Fruit fly (Drosophila melanogaster) whole organism, embryonic: ENCODE data around the gene Sox100B.

ENCODE experiments used
- Aef1 ChIP-seq: fragments of 200-800 bp; sonication (Bioruptor generic); IDR thresholded peaks from 3 replicates; pipeline ENCODE4 v1.3.6; 2022; ENCODE audit warnings: missing biosample characterization, missing genetic modification characterization
- CG1024 ChIP-seq: fragments of 200-800 bp; sonication (Bioruptor generic); IDR thresholded peaks from 2 replicates; pipeline ENCODE4 v1.3.6; 2022; ENCODE audit warnings: missing biosample characterization, missing genetic modification characterization
- CG11247 ChIP-seq: fragments of 200-800 bp; sonication (Bioruptor generic); IDR thresholded peaks from 2 replicates; pipeline ENCODE4 v1.3.6; 2022; ENCODE audit warnings: missing biosample characterization, missing genetic modification characterization
- CG14667 ChIP-seq: fragments of 200-800 bp; sonication (Bioruptor generic); IDR thresholded peaks from 2 replicates; pipeline ENCODE4 v1.3.6; 2022; ENCODE audit warnings: missing biosample characterization, missing genetic modification characterization
- CG14860 ChIP-seq: fragments of 200-800 bp; sonication (Bioruptor generic); IDR thresholded peaks from 3 replicates; pipeline ENCODE4 v1.3.6; 2022; ENCODE audit warnings: missing biosample characterization, missing genetic modification characterization; ENCODE audit not compliant: partially characterized antibody
- CG15011 ChIP-seq: fragments of 200-800 bp; sonication (Bioruptor generic); optimal IDR thresholded peaks from 3 replicates; lab custom pipeline; 2018; ENCODE audit warnings: missing biosample characterization, mild to moderate bottlenecking, missing genetic modification characterization
- CG15269 ChIP-seq: fragments of 200-800 bp; sonication (Bioruptor generic); optimal IDR thresholded peaks from 2 replicates; lab custom pipeline; 2018; ENCODE audit warnings: missing biosample characterization, mild to moderate bottlenecking, missing genetic modification characterization, moderate library complexity
- CG15696 ChIP-seq: fragments of 200-800 bp; sonication (Bioruptor generic); optimal IDR thresholded peaks from 2 replicates; lab custom pipeline; 2019; ENCODE audit warnings: missing biosample characterization, mild to moderate bottlenecking, missing genetic modification characterization, moderate library complexity
- CG17912 ChIP-seq: fragments of 200-800 bp; sonication (Bioruptor generic); optimal IDR thresholded peaks from 2 replicates; lab custom pipeline; 2018; ENCODE audit warnings: missing biosample characterization, mild to moderate bottlenecking, missing genetic modification characterization
- CG18599 ChIP-seq: fragments of 200-800 bp; sonication (Bioruptor generic); optimal IDR thresholded peaks from 3 replicates; lab custom pipeline; 2017; ENCODE audit warnings: missing biosample characterization, missing genetic modification characterization, mild to moderate bottlenecking, moderate library complexity, missing genetic modification reagents
- CG2678 ChIP-seq: fragments of 200-800 bp; sonication (Bioruptor generic); optimal IDR thresholded peaks from 3 replicates; lab custom pipeline; 2019; ENCODE audit warnings: missing biosample characterization, mild to moderate bottlenecking, missing genetic modification characterization, moderate library complexity
- CG30403 ChIP-seq: fragments of 200-800 bp; sonication (Bioruptor generic); optimal IDR thresholded peaks from 3 replicates; lab custom pipeline; 2016; ENCODE audit warnings: missing biosample characterization, missing genetic modification characterization
- CG32767 ChIP-seq: fragments of 200-800 bp; sonication (Bioruptor generic); IDR thresholded peaks from 2 replicates; pipeline ENCODE4 v1.3.6; 2022; ENCODE audit warnings: missing biosample characterization, missing genetic modification characterization
- CG42726 ChIP-seq: fragments of 200-800 bp; sonication (Bioruptor generic); IDR thresholded peaks from 2 replicates; pipeline ENCODE4 v1.3.6; 2022; ENCODE audit warnings: missing biosample characterization, missing genetic modification characterization; ENCODE audit not compliant: partially characterized antibody
- CG4328 ChIP-seq: fragments of 200-800 bp; sonication (Bioruptor generic); optimal IDR thresholded peaks from 3 replicates; lab custom pipeline; 2017; ENCODE audit warnings: missing biosample characterization, missing genetic modification reagents, missing genetic modification characterization
- CG6854 ChIP-seq: fragments of 200-800 bp; sonication (Bioruptor generic); optimal IDR thresholded peaks from 3 replicates; lab custom pipeline; 2017; ENCODE audit warnings: missing biosample characterization, mild to moderate bottlenecking, missing genetic modification characterization
- CG7839 ChIP-seq: fragments of 200-800 bp; sonication (Bioruptor generic); optimal IDR thresholded peaks from 3 replicates; lab custom pipeline; 2018; ENCODE audit warnings: missing biosample characterization, mild to moderate bottlenecking, missing genetic modification characterization, moderate library complexity
- Dek ChIP-seq: fragments of 200-800 bp; sonication (Bioruptor generic); optimal IDR thresholded peaks from 3 replicates; lab custom pipeline; 2019; ENCODE audit warnings: missing biosample characterization, mild to moderate bottlenecking, missing genetic modification characterization, moderate library complexity
- GATAe ChIP-seq: fragments of 200-800 bp; sonication (Bioruptor generic); conservative IDR thresholded peaks from 2 replicates; pipeline ENCODE4 v1.3.6; 2022; ENCODE audit warnings: missing biosample characterization, missing genetic modification characterization
- HLH3B ChIP-seq: fragments of 200-800 bp; sonication (Bioruptor generic); IDR thresholded peaks from 2 replicates; pipeline ENCODE4 v1.3.6; 2022; ENCODE audit warnings: missing biosample characterization, missing genetic modification characterization
- Hand ChIP-seq: fragments of 200-800 bp; sonication (Bioruptor generic); optimal IDR thresholded peaks from 2 replicates; lab custom pipeline; 2017; ENCODE audit warnings: mild to moderate bottlenecking, missing biosample characterization, missing genetic modification reagents, missing genetic modification characterization
- Hr51 ChIP-seq, 2 experiments: fragments of 200-800 bp; sonication (Bioruptor generic); optimal IDR thresholded peaks; 2 replicates in 1 of 2; 3 replicates in 1 of 2; lab custom pipeline; 2016 to 2018; ENCODE audit warnings: missing biosample characterization in 2 of 2, missing genetic modification characterization in 2 of 2, mild to moderate bottlenecking in 1 of 2, moderate library complexity in 1 of 2
- Hr78 ChIP-seq, 2 experiments: fragments of 200-800 bp in 1 of 2; fragments of >200 bp in 1 of 2; sonication (Bioruptor generic) in 1 of 2; optimal IDR thresholded peaks; 2 replicates each; lab custom pipeline; 2017 to 2019; ENCODE audit warnings: missing biosample characterization in 2 of 2, missing genetic modification characterization in 2 of 2, mild to moderate bottlenecking in 1 of 2, moderate library complexity in 1 of 2
- Lhr ChIP-seq: fragments of 200-800 bp; sonication (Bioruptor generic); optimal IDR thresholded peaks from 3 replicates; lab custom pipeline; 2017; ENCODE audit warnings: mild to moderate bottlenecking, missing biosample characterization, missing genetic modification reagents, missing genetic modification characterization
- Lim3 ChIP-seq: fragments of 200-800 bp; sonication (Bioruptor generic); IDR thresholded peaks from 2 replicates; pipeline ENCODE4 v1.3.6; 2022; ENCODE audit warnings: missing biosample characterization, missing genetic modification characterization
- MTF-1 ChIP-seq: fragments of 200-800 bp; sonication (Bioruptor generic); optimal IDR thresholded peaks from 2 replicates; lab custom pipeline; 2018; ENCODE audit warnings: missing biosample characterization, mild to moderate bottlenecking, missing genetic modification characterization, borderline replicate concordance
- Med ChIP-seq: fragments of 200-800 bp; sonication (Bioruptor generic); peaks from one replicate; lab custom pipeline; 2016; ENCODE audit warnings: missing biosample characterization, missing genetic modification characterization, mild to moderate bottlenecking, inconsistent platforms, moderate library complexity
- NC2β ChIP-seq: fragments of 200-800 bp; sonication (Bioruptor generic); optimal IDR thresholded peaks from 2 replicates; lab custom pipeline; 2016; ENCODE audit warnings: missing biosample characterization, missing genetic modification characterization
- NfI ChIP-seq: fragments of 200-800 bp; sonication (Bioruptor generic); optimal IDR thresholded peaks from 3 replicates; lab custom pipeline; 2018; ENCODE audit warnings: missing biosample characterization, mild to moderate bottlenecking, missing genetic modification characterization, moderate library complexity
- Ravus ChIP-seq: fragments of 200-800 bp; sonication (Bioruptor generic); IDR thresholded peaks from 2 replicates; pipeline ENCODE4 v1.3.6; 2022; ENCODE audit warnings: missing biosample characterization, missing genetic modification characterization
- cato ChIP-seq: fragments of 200-800 bp; sonication (Bioruptor generic); optimal IDR thresholded peaks from 2 replicates; lab custom pipeline; 2016; ENCODE audit warnings: missing biosample characterization, missing genetic modification characterization, borderline replicate concordance
- danr ChIP-seq: fragments of 200-800 bp; sonication (Bioruptor generic); IDR thresholded peaks from 2 replicates; pipeline ENCODE4 v1.3.6; 2022; ENCODE audit warnings: missing biosample characterization, missing genetic modification characterization
- eyg ChIP-seq: fragments of 200-800 bp; sonication (Bioruptor generic); optimal IDR thresholded peaks from 3 replicates; lab custom pipeline; 2016; ENCODE audit warnings: missing biosample characterization, missing genetic modification characterization
- gce ChIP-seq: fragments of 200-800 bp; sonication (Bioruptor generic); IDR thresholded peaks from 3 replicates; pipeline ENCODE4 v1.3.6; 2022; ENCODE audit warnings: missing biosample characterization, missing genetic modification characterization
- gcm ChIP-seq: fragments of 200-800 bp; sonication (Bioruptor generic); optimal IDR thresholded peaks from 2 replicates; lab custom pipeline; 2019; ENCODE audit warnings: missing biosample characterization, mild to moderate bottlenecking, missing genetic modification characterization, moderate library complexity
- gsb-n ChIP-seq: fragments of 200-800 bp; sonication (Bioruptor generic); optimal IDR thresholded peaks from 3 replicates; lab custom pipeline; 2018; ENCODE audit warnings: missing biosample characterization, mild to moderate bottlenecking, missing genetic modification characterization
- mld ChIP-seq: fragments of 200-800 bp; sonication (Bioruptor generic); IDR thresholded peaks from 3 replicates; pipeline ENCODE4 v1.3.6; 2022; ENCODE audit warnings: missing biosample characterization, missing genetic modification characterization; ENCODE audit not compliant: partially characterized antibody
- nmo ChIP-seq: fragments of 200-800 bp; sonication (Bioruptor generic); optimal IDR thresholded peaks from 2 replicates; lab custom pipeline; 2018; ENCODE audit warnings: missing biosample characterization, mild to moderate bottlenecking, missing genetic modification characterization, moderate library complexity
- pb ChIP-seq: fragments of 200-800 bp; sonication (Bioruptor generic); optimal IDR thresholded peaks from 3 replicates; lab custom pipeline; 2016; ENCODE audit warnings: missing biosample characterization, missing genetic modification characterization
- pho ChIP-seq: fragments of 200-800 bp; sonication (Bioruptor generic); optimal IDR thresholded peaks from 2 replicates; lab custom pipeline; 2016; ENCODE audit warnings: missing biosample characterization, missing genetic modification characterization
- prd ChIP-seq, 3 experiments: fragments of >200 bp in 2 of 3; fragments of 200-800 bp in 1 of 3; sonication (Bioruptor generic) in 1 of 3; optimal IDR thresholded peaks in 2 of 3; IDR thresholded peaks in 1 of 3; 2 replicates in 2 of 3; 3 replicates in 1 of 3; pipeline versions ENCODE4 v1.3.6 to Lab custom; 2017 to 2022; ENCODE audit warnings: missing biosample characterization in 1 of 3, missing genetic modification characterization in 1 of 3
- repo ChIP-seq: fragments of 200-800 bp; sonication (Bioruptor generic); optimal IDR thresholded peaks from 2 replicates; lab custom pipeline; 2016; ENCODE audit warnings: missing biosample characterization, missing genetic modification characterization
- ro ChIP-seq: fragments of 200-800 bp; sonication (Bioruptor generic); IDR thresholded peaks from 2 replicates; pipeline ENCODE4 v1.3.6; 2022; ENCODE audit warnings: missing biosample characterization, missing genetic modification characterization
- schlank ChIP-seq: fragments of 200-800 bp; sonication (Bioruptor generic); optimal IDR thresholded peaks from 2 replicates; lab custom pipeline; 2018; ENCODE audit warnings: missing biosample characterization, mild to moderate bottlenecking, missing genetic modification characterization
- shn ChIP-seq: fragments of 200-800 bp; sonication (Bioruptor generic); optimal IDR thresholded peaks from 3 replicates; lab custom pipeline; 2016; ENCODE audit warnings: missing biosample characterization, missing genetic modification characterization
- sug ChIP-seq: fragments of 200-800 bp; optimal IDR thresholded peaks from 2 replicates; lab custom pipeline; 2019; ENCODE audit warnings: missing biosample characterization, mild to moderate bottlenecking, missing genetic modification characterization, moderate library complexity
- tap ChIP-seq: fragments of 200-800 bp; optimal IDR thresholded peaks from 3 replicates; lab custom pipeline; 2019; ENCODE audit warnings: missing biosample characterization, mild to moderate bottlenecking, missing genetic modification characterization, moderate library complexity
- twi ChIP-seq: fragments of 200-800 bp; optimal IDR thresholded peaks from 2 replicates; lab custom pipeline; 2019; ENCODE audit warnings: missing biosample characterization, mild to moderate bottlenecking, missing genetic modification characterization, moderate library complexity
- tx ChIP-seq: fragments of 200-800 bp; sonication (Bioruptor generic); optimal IDR thresholded peaks from 2 replicates; lab custom pipeline; 2016; ENCODE audit warnings: missing biosample characterization, missing genetic modification characterization
- wor ChIP-seq: fragments of 200-800 bp; sonication (Bioruptor generic); IDR thresholded peaks from 2 replicates; pipeline ENCODE4 v1.3.6; 2022; ENCODE audit warnings: missing biosample characterization, missing genetic modification characterization

The Sox100B gene

DNA sequence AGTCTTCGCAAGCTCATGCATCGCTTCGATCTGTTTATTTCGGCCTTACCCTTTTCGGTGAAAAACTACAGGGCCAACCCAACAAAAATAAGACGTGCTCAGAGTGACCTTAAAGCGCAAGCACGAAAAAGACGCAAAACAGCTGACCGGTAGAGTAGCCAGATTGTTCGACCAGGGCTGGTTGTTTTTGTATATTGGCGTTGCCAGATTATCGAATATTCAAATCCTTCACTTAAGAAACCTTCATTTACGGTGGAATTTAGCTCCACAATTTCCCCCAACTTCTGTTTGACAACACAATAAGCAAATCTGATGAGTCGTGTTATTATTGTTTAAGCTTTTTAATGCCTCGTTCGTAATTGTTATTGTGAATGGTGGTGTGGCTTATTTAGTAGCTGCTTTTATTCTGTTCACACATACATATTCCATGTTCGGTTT is 11.2 kb upstream of the Sox100B start, which contains the start of gene Chchd3 (continued):
- TF ChIP-seq Hand (GFP tag; lab: Kevin White, UChicago): no peak
- no peak for TF ChIP-seq Hr78 (GFP tag; optimal IDR thresholded peaks at IDR 0.05; lab: Kevin White, UChicago)
- peak; percentile 31 for TF ChIP-seq nmo (GFP tag; lab: Kevin White, UChicago)
- TF ChIP-seq Aef1: no peak
- TF ChIP-seq CG1024 (GFP tag; lab: Robert Waterston, UW): no peak
- peak; percentile 43; the same call in 1 of the 2 replicates for TF ChIP-seq CG42726 (GFP tag; lab: Robert Waterston, UW)
- TF ChIP-seq tap (tag; lab: Kevin White, UChicago): no peak
- no peak for TF ChIP-seq CG18599
- TF ChIP-seq Hr51 (GFP tag; optimal IDR thresholded peaks at IDR 0.05; lab: Kevin White, UChicago): peak in 1 of 2 experiments; percentile 35
- TF ChIP-seq Lhr (GFP tag; lab: Kevin White, UChicago): peak; percentile 74
- no peak for TF ChIP-seq tx (GFP tag; lab: Kevin White, UChicago)
- no peak for TF ChIP-seq twi
- TF ChIP-seq gcm (GFP tag; lab: Kevin White, UChicago): no peak
- no peak for TF ChIP-seq CG15696 (tag; lab: Kevin White, UChicago)
- no peak for TF ChIP-seq CG2678
- TF ChIP-seq sug (tag; lab: Kevin White, UChicago): peak; percentile 6
- peak; percentile 7 for TF ChIP-seq repo (GFP tag; lab: Kevin White, UChicago)
- no peak for TF ChIP-seq Lim3 (GFP tag; lab: Robert Waterston, UW)
- no peak for TF ChIP-seq NfI
- peak; percentile 3 for TF ChIP-seq shn
- no peak for TF ChIP-seq CG4328 (GFP tag; lab: Kevin White, UChicago)
- TF ChIP-seq CG11247: no peak
- TF ChIP-seq Dek (tag; lab: Kevin White, UChicago): no peak
- TF ChIP-seq CG14667 (GFP tag; lab: Robert Waterston, UW): no peak
- no peak for TF ChIP-seq prd (optimal IDR thresholded peaks at IDR 0.05; lab: Kevin White, UChicago)
- TF ChIP-seq prd (GFP tag; IDR thresholded peaks at IDR 0.05; lab: Robert Waterston, UW): no peak
- TF ChIP-seq CG14860 (GFP tag; lab: Robert Waterston, UW): no peak
- TF ChIP-seq cato: no peak
- TF ChIP-seq MTF-1: no peak
- TF ChIP-seq GATAe (GFP tag; lab: Robert Waterston, UW): no peak
- TF ChIP-seq eyg (GFP tag; lab: Kevin White, UChicago): no peak
- no peak for TF ChIP-seq gce (GFP tag; lab: Robert Waterston, UW)
- no peak for TF ChIP-seq schlank
- TF ChIP-seq CG15011: no peak
- TF ChIP-seq HLH3B: no peak
- TF ChIP-seq pho: no peak
- no peak for TF ChIP-seq CG6854 (GFP tag; lab: Kevin White, UChicago)
- peak; percentile 80 for TF ChIP-seq Med
- TF ChIP-seq Ravus (GFP tag; lab: Robert Waterston, UW): no peak
- TF ChIP-seq CG30403 (GFP tag; lab: Kevin White, UChicago): peak; percentile 22
- TF ChIP-seq CG7839 (tag; lab: Kevin White, UChicago): no peak
- TF ChIP-seq danr: no peak
- no peak for TF ChIP-seq pb (GFP tag; lab: Kevin White, UChicago)
- no peak for TF ChIP-seq CG17912 (GFP tag; lab: Kevin White, UChicago)
- no peak for TF ChIP-seq CG32767 (GFP tag; lab: Robert Waterston, UW)
- TF ChIP-seq wor: no peak
- no peak for TF ChIP-seq NC2β (GFP tag; lab: Kevin White, UChicago)
- TF ChIP-seq CG15269 (tag; lab: Kevin White, UChicago): no peak
- no peak for TF ChIP-seq gsb-n (tag; lab: Kevin White, UChicago)
- TF ChIP-seq ro (GFP tag; lab: Robert Waterston, UW): no peak
- 0 out of 3 replicates have a peak, but pooled peaks have one; percentile 17 for TF ChIP-seq mld (GFP tag; lab: Robert Waterston, UW)
